Fruit fly (Drosophila melanogaster): ENCODE measurements around the gene CG7227.
A peak's percentile ranks its signal among the peaks of the same experiment; 100 is the strongest.

Gene CG7227

dm6 chr2L:8004072-8004471, 6.1 kb upstream of the CG7227 start, which contains the start of gene Wwox:
TSS of gene Wwox (minus strand) at chr2L:8004286.
- TF ChIP-seq pad (GFP tag; optimal IDR thresholded peaks at IDR 0.05) = no peak
- TF ChIP-seq Clk (GFP tag; optimal IDR thresholded peaks at IDR 0.05) = no peak
- no peak for TF ChIP-seq CG1620 (GFP tag; optimal IDR thresholded peaks at IDR 0.05)
- TF ChIP-seq toe (GFP tag; optimal IDR thresholded peaks at IDR 0.05) = no peak
- TF ChIP-seq kay (GFP tag; ENCODE audit: borderline replicate concordance) = peak; percentile 93
- no peak for TF ChIP-seq CG7101 (tag; optimal IDR thresholded peaks at IDR 0.05)
- TF ChIP-seq CG5204 (GFP tag; optimal IDR thresholded peaks at IDR 0.05) = no peak
- no peak for TF ChIP-seq Crg-1 (GFP tag; optimal IDR thresholded peaks at IDR 0.05)

- TF ChIP-seq CG14711 (tag; optimal IDR thresholded peaks at IDR 0.05) (peak; percentile 48), cnc (optimal IDR thresholded peaks at IDR 0.05) (no peak), pad (GFP tag; optimal IDR thresholded peaks at IDR 0.05) (peak; percentile 19), CG33017 (tag; optimal IDR thresholded peaks at IDR 0.05) (peak; percentile 14), Clk (GFP tag; optimal IDR thresholded peaks at IDR 0.05) (no peak), Crg-1 (GFP tag; optimal IDR thresholded peaks at IDR 0.05) (no peak), bab1 (GFP tag; optimal IDR thresholded peaks at IDR 0.05) (peak; percentile 24), CG5204 (GFP tag; optimal IDR thresholded peaks at IDR 0.05) (no peak), CG7045 (GFP tag; optimal IDR thresholded peaks at IDR 0.05) (no peak), CG7101 (tag; optimal IDR thresholded peaks at IDR 0.05) (peak; percentile 40), Hr96 (GFP tag; optimal IDR thresholded peaks at IDR 0.05) (no peak), Mnt (GFP tag; optimal IDR thresholded peaks at IDR 0.05) (peak; percentile 9), CG1620 (GFP tag; optimal IDR thresholded peaks at IDR 0.05) (no peak), tj (GFP tag; optimal IDR thresholded peaks at IDR 0.05) (no peak), toe (GFP tag; optimal IDR thresholded peaks at IDR 0.05) (no peak), CG12768 (GFP tag; optimal IDR thresholded peaks at IDR 0.05) (no peak), CG11617 (GFP tag; optimal IDR thresholded peaks at IDR 0.05) (no peak), cic (GFP tag; optimal IDR thresholded peaks at IDR 0.05) (no peak), ovo (GFP tag; optimal IDR thresholded peaks at IDR 0.05) (no peak), kay (GFP tag; ENCODE audit: borderline replicate concordance) (peak; percentile 77)
Measured at dm6 chr2L:8001694-8002627, 4.0 kb upstream of the CG7227 start.

dm6 chr2L:8000578-8001040, 2.7 kb upstream of the CG7227 start:
- TF ChIP-seq CG33017 (tag; optimal IDR thresholded peaks at IDR 0.05) (peak; percentile 67), pad (GFP tag; optimal IDR thresholded peaks at IDR 0.05) (no peak), CG1620 (GFP tag; optimal IDR thresholded peaks at IDR 0.05) (no peak), CG11617 (GFP tag; optimal IDR thresholded peaks at IDR 0.05) (peak; percentile 27), CG7045 (GFP tag; optimal IDR thresholded peaks at IDR 0.05) (peak; percentile 66), Hr96 (GFP tag; optimal IDR thresholded peaks at IDR 0.05) (no peak), kay (GFP tag; ENCODE audit: borderline replicate concordance) (peak; percentile 92), cic (GFP tag; optimal IDR thresholded peaks at IDR 0.05) (peak; percentile 57), bab1 (GFP tag; optimal IDR thresholded peaks at IDR 0.05) (no peak), tj (GFP tag; optimal IDR thresholded peaks at IDR 0.05) (no peak), Crg-1 (GFP tag; optimal IDR thresholded peaks at IDR 0.05) (no peak), CG12768 (GFP tag; optimal IDR thresholded peaks at IDR 0.05) (peak; percentile 70), Mnt (GFP tag; optimal IDR thresholded peaks at IDR 0.05) (peak; percentile 46), toe (GFP tag; optimal IDR thresholded peaks at IDR 0.05) (no peak), CG14711 (tag; optimal IDR thresholded peaks at IDR 0.05) (peak; percentile 28)

dm6 chr2L:7998655-7999054, 704 bp upstream of the CG7227 start, which contains the start of gene Sirup:
TSS of gene Sirup (plus strand) at chr2L:7998869.
- no peak for TF ChIP-seq cnc (optimal IDR thresholded peaks at IDR 0.05)
- no peak for TF ChIP-seq kay (GFP tag; ENCODE audit: borderline replicate concordance)
- TF ChIP-seq Mnt (GFP tag; optimal IDR thresholded peaks at IDR 0.05) = peak; percentile 63
- peak; percentile 1 for TF ChIP-seq CG11617 (GFP tag; optimal IDR thresholded peaks at IDR 0.05)
- TF ChIP-seq cic (GFP tag; optimal IDR thresholded peaks at IDR 0.05) = peak; percentile 50
- TF ChIP-seq bab1 (GFP tag; optimal IDR thresholded peaks at IDR 0.05) = peak; percentile 39
- TF ChIP-seq ovo (GFP tag; optimal IDR thresholded peaks at IDR 0.05) = peak; percentile 28
- TF ChIP-seq CG5204 (GFP tag; optimal IDR thresholded peaks at IDR 0.05) = no peak
- TF ChIP-seq CG12768 (GFP tag; optimal IDR thresholded peaks at IDR 0.05) = peak; percentile 42
- no peak for TF ChIP-seq pad (GFP tag; optimal IDR thresholded peaks at IDR 0.05)
- peak; percentile 51 for TF ChIP-seq CG33017 (tag; optimal IDR thresholded peaks at IDR 0.05)
- peak; percentile 27 for TF ChIP-seq tj (GFP tag; optimal IDR thresholded peaks at IDR 0.05)
- TF ChIP-seq Clk (GFP tag; optimal IDR thresholded peaks at IDR 0.05) = no peak
- TF ChIP-seq Crg-1 (GFP tag; optimal IDR thresholded peaks at IDR 0.05) = no peak
- no peak for TF ChIP-seq CG1620 (GFP tag; optimal IDR thresholded peaks at IDR 0.05)
- peak; percentile 87 for TF ChIP-seq CG14711 (tag; optimal IDR thresholded peaks at IDR 0.05)
- no peak for TF ChIP-seq toe (GFP tag; optimal IDR thresholded peaks at IDR 0.05)
- no peak for TF ChIP-seq CG7045 (GFP tag; optimal IDR thresholded peaks at IDR 0.05)
- no peak for TF ChIP-seq Hr96 (GFP tag; optimal IDR thresholded peaks at IDR 0.05)
- peak; percentile 34 for TF ChIP-seq CG7101 (tag; optimal IDR thresholded peaks at IDR 0.05)

dm6 chr2L:7997290-7998079, 466 bp downstream of the CG7227 start:
- TF ChIP-seq toe (GFP tag; optimal IDR thresholded peaks at IDR 0.05) (no peak), Crg-1 (GFP tag; optimal IDR thresholded peaks at IDR 0.05) (no peak), pad (GFP tag; optimal IDR thresholded peaks at IDR 0.05) (no peak), CG12768 (GFP tag; optimal IDR thresholded peaks at IDR 0.05) (no peak), ovo (GFP tag; optimal IDR thresholded peaks at IDR 0.05) (no peak), CG14711 (tag; optimal IDR thresholded peaks at IDR 0.05) (no peak), CG33017 (tag; optimal IDR thresholded peaks at IDR 0.05) (no peak), CG7045 (GFP tag; optimal IDR thresholded peaks at IDR 0.05) (no peak), CG11617 (GFP tag; optimal IDR thresholded peaks at IDR 0.05) (no peak), CG1620 (GFP tag; optimal IDR thresholded peaks at IDR 0.05) (no peak), cic (GFP tag; optimal IDR thresholded peaks at IDR 0.05) (no peak)
